Fruit fly (Drosophila melanogaster): ENCODE data around the gene BRWD3.

dm6 chr3R:24364880-24365604 lies 46.2 kb downstream of the BRWD3 start, which contains the start of the genes CG17784 and CG13613:
- TF ChIP-seq Dll (optimal IDR thresholded peaks at IDR 0.05) (no peak), psq (optimal IDR thresholded peaks at IDR 0.05) (no peak), pan (optimal IDR thresholded peaks at IDR 0.05) (no peak), CG8478 (optimal IDR thresholded peaks at IDR 0.05) (no peak)

Data from whole organism.